Worm (Caenorhabditis elegans): ENCODE data around the gene C49C3.9.
"Not testable (repeated sequence)": the region's sequence is repeated elsewhere in the genome, so short reads cannot be mapped to it uniquely, and the experiment has no call there.

C49C3.9 gene

DNA sequence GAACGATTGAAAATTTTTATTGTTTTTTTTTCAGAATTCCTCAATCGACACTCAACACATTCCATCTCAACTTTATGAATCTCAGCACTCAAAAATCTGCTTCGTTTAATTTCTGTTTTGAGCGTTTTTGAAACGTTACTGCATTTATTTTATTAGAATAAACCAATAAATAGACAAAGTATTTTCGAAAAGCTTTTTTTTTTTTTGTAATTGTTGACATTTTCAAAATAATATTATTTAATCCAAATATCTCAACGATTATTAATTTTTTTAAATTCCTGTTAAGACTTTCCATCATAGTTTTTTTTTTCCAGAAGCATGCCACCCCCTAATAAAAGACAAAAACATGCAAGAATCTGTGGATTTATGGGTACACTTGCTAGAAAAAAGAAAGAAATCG lies 9.9 kb downstream of the C49C3.9 start, which contains the start of gene C49C3.7:
TSS of gene C49C3.7 (plus strand) at position 301 of the 400 bp plus-strand sequence.
- no peak for TF ChIP-seq ham-2 (GFP tag; optimal IDR thresholded peaks at IDR 0.05)
- no peak for TF ChIP-seq sem-2 (GFP tag; optimal IDR thresholded peaks at IDR 0.05)

DNA sequence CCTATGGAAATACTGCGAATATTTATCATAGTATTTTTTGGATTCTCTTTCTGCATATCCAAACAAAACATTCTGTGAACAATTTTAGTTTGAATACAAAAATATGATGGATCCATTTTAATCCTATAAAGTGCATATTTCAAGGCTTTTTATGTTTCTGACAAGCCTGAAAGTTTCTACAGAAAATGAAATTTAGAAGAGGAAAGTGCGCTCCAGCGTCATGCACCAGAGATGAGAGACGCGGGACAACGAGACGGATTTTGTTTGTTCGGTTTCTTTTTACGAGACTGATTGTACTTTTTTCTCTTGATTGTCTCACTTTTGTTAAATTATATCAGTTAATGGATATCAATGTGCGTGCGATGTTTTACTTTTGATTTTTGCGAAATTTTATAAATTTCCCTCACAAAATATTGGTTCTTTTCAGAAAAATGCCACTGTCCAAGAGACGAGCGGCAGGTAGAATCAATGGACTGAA lies 11.0 kb downstream of the C49C3.9 start, which contains the start of gene C49C3.6:
TSS of gene C49C3.6 (plus strand) at position 428 of the 478 bp plus-strand sequence.
- peak; percentile 73 for TF ChIP-seq ces-1 (GFP tag; optimal IDR thresholded peaks at IDR 0.05)
- TF ChIP-seq nhr-12 (tag; optimal IDR thresholded peaks at IDR 0.05), result no peak

DNA sequence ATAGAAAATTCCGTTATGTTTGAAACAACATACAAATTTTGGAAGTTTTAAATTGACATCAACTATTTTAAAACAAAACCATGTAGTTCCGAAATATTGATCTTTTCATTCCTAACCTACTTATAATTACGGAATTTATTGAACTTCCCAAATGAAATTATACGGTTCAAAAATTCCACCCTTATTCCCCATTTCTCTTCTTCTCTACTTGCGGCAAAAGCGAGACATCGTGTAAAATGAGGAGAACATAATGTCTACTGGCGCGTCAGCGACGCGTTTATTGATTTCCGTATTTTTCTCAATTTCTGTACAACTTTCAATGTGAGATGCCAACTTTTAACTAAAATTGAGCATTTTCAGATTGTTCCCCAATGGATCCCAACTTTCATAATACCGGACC lies 13.3 kb downstream of the C49C3.9 start, which contains the start of gene ceh-88:
TSS of gene ceh-88 (plus strand) at position 355 of the 400 bp plus-strand sequence.
- TF ChIP-seq nhr-76 (tag; optimal IDR thresholded peaks at IDR 0.05), result no peak
- TF ChIP-seq cnd-1 (tag; optimal IDR thresholded peaks at IDR 0.05), result no peak
- TF ChIP-seq ces-1 (GFP tag; optimal IDR thresholded peaks at IDR 0.05), result peak; percentile 84

DNA sequence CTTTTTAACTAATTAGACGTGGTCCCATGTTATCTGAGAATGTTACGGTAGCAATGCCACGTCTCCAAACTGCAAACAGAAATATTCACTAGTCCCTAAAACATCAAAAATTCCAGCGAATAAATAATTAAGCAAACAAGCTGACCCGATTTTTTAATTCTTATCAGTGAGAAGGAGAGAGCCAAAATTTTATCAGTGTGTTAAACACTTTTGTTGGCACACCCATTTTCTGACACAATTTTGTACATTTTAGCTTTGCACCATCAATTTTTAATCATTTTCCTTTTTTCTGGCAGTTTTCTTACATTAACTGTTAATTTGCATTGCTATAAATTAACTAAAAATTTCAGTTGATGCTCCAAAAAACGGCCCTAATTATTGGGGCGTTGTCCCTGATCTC lies 21.7 kb downstream of the C49C3.9 start, which contains the start of gene C49C3.4:
TSS of gene C49C3.4 (plus strand) at position 351 of the 400 bp plus-strand sequence.
- TF ChIP-seq lin-32 (GFP tag; optimal IDR thresholded peaks at IDR 0.05), result no peak
- TF ChIP-seq sptf-1 (tag; optimal IDR thresholded peaks at IDR 0.05), result no peak
- TF ChIP-seq hlh-1 (tag; optimal IDR thresholded peaks at IDR 0.05), result no peak
- TF ChIP-seq ces-1 (GFP tag; optimal IDR thresholded peaks at IDR 0.05), result no peak
- TF ChIP-seq lin-13 (tag; optimal IDR thresholded peaks at IDR 0.05), result no peak
- no peak for TF ChIP-seq nhr-2 (tag; optimal IDR thresholded peaks at IDR 0.05)
- no peak for TF ChIP-seq bed-3 (GFP tag; optimal IDR thresholded peaks at IDR 0.05)
- no peak for TF ChIP-seq elt-3 (tag; optimal IDR thresholded peaks at IDR 0.05)
- TF ChIP-seq sem-2 (GFP tag; optimal IDR thresholded peaks at IDR 0.05), result no peak
- no peak for TF ChIP-seq nhr-12 (tag; optimal IDR thresholded peaks at IDR 0.05)
- no peak for TF ChIP-seq pha-4 (tag; optimal IDR thresholded peaks at IDR 0.05)
- TF ChIP-seq lsy-2 (tag; optimal IDR thresholded peaks at IDR 0.05), result no peak
- TF ChIP-seq nhr-28 (tag; optimal IDR thresholded peaks at IDR 0.05), result no peak

DNA sequence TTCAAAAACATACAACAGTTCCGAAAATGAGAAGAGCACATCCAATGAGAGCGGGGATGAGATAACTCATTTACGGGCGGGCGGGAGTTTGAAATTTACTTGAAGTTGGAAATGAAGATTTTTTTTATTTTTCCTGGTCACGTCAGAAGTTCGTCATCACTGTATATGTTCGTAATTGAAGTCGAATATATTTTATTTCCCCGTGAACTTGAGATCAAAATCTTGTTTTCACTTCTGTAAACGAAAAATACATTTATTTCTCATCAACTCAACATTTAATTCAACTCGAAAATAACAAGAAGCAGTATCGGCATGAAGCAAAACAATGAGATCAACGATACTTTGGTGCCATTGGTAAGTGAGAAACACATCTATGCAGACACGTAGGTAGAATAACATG lies 25.7 kb downstream of the C49C3.9 start, which contains the start of gene C49C3.20:
TSS of gene C49C3.20 (minus strand) at position 101 of the 400 bp plus-strand sequence.
- no peak for TF ChIP-seq lin-32 (GFP tag; optimal IDR thresholded peaks at IDR 0.05)
- TF ChIP-seq elt-3 (tag; optimal IDR thresholded peaks at IDR 0.05), result no peak
- no peak for TF ChIP-seq mls-2 (tag; optimal IDR thresholded peaks at IDR 0.05)

DNA sequence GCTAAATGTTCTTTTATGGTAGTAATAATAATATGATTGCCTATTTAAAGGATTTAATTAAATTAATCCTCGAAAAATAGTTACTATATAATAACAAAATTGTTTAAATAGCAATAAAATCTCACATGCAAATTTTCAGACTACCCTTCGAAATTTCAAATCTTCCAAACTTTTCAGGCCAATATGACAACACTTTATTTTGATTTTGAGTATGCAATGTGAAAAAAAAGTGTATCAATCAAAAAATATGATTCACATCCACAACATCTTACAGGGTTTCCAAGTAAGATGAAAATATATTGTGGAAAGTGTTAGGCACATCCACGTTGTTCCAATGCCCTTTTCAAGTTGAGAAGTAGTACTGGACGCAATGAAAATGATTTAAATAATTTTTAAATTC lies 30.3 kb downstream of the C49C3.9 start, which contains the start of gene snf-9:
TSS of gene snf-9 (plus strand) at position 301 of the 400 bp plus-strand sequence.
- no peak for TF ChIP-seq ham-2 (GFP tag; optimal IDR thresholded peaks at IDR 0.05)
- no peak for TF ChIP-seq elt-1 (tag; optimal IDR thresholded peaks at IDR 0.05; ENCODE audit: borderline replicate concordance, insufficient read depth)

DNA sequence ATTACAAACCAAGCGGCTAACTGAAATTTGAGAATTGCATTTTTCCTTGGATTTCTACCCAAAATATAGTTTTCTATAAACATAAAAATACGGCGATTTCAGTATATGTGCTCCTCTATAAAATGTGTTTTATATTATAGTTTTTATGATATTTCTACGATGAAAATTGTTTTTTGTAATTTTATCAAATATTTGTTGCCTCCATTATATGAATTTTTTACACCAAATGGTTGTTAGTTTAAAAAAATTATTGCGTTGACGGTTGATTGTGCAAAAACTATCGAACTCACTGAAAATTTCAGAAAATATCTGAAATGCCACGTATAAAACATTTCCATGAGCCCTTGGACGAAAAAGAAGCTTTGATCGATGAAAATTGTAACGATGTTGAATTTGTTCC lies 33.9 kb downstream of the C49C3.9 start, which contains the start of gene T28F3.9:
TSS of gene T28F3.9 (plus strand) at position 301 of the 400 bp plus-strand sequence.
- no peak for TF ChIP-seq ces-1 (GFP tag; optimal IDR thresholded peaks at IDR 0.05)
- TF ChIP-seq nhr-76 (tag; optimal IDR thresholded peaks at IDR 0.05), result no peak

DNA sequence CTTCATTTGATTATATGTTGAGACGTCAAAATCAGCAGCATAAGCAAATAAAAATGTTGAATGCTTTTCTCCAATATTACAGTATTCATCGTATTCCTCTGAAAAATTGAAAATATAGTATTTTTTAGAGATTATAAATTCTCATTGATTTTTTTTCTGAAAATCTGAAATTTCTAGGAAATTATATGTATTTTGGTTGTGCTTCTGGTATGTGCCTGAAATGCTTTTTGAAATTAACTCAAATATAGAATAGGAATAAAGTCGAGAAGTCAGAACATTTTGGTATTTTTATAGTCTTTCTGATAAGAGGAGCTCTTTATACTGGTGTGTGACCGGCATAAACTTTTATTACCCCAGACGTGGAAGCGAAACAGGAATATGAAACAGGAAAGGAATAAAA lies 34.9 kb downstream of the C49C3.9 start, which contains the start of gene T28F3.8:
TSS of gene T28F3.8 (minus strand) at position 101 of the 400 bp plus-strand sequence.
- TF ChIP-seq ceh-83 (GFP tag; optimal IDR thresholded peaks at IDR 0.05); nhr-76 (tag; optimal IDR thresholded peaks at IDR 0.05); ham-2 (GFP tag; optimal IDR thresholded peaks at IDR 0.05): not testable (repeated sequence)

DNA sequence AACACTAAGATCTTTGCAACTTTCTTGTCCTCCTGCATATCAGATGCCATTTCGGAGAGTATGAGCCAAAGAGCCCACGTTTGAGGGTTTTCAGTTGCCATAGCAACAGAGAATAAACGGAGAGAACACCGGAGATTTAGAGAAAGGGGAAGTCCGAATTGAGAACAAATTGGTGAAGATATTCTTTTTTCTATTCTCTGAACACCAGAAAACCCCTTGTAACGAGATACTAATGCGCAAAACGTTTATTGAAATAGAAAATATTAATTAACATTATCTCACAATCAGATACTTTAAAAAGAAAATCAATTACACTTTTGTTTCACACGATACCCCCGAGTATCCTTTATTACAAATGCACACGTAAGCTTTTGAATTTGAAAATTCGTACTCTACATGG lies 40.2 kb downstream of the C49C3.9 start, which contains the start of gene ifta-2:
TSS of gene ifta-2 (minus strand) at position 101 of the 400 bp plus-strand sequence.
- TF ChIP-seq unc-39 (tag; optimal IDR thresholded peaks at IDR 0.05), result no peak
- TF ChIP-seq elt-1 (tag; optimal IDR thresholded peaks at IDR 0.05; ENCODE audit: borderline replicate concordance, insufficient read depth), result no peak
- no peak for TF ChIP-seq ceh-43 (GFP tag; optimal IDR thresholded peaks at IDR 0.05)
- no peak for TF ChIP-seq flh-1 (GFP tag; optimal IDR thresholded peaks at IDR 0.05)
- no peak for TF ChIP-seq snpc-4 (tag; optimal IDR thresholded peaks at IDR 0.05)
- no peak for TF ChIP-seq ceh-39 (tag; optimal IDR thresholded peaks at IDR 0.05)
- no peak for TF ChIP-seq zip-8 (tag; optimal IDR thresholded peaks at IDR 0.05)
- no peak for TF ChIP-seq unc-62 (GFP tag; optimal IDR thresholded peaks at IDR 0.05)

Data from whole organism, mixed stage, embryonic.